Worm (Caenorhabditis elegans) whole organism, midembryonic: ENCODE results near the gene F47G3.1.

Source experiments
- T22C8.4 ChIP-seq: fragments of 200-800 bp; sonication (Bioruptor generic); IDR thresholded peaks from 2 replicates; pipeline ENCODE4 v1.3.6; 2022; ENCODE audit warnings: missing genetic modification characterization, missing compliant biosample characterization
- cog-1 ChIP-seq: sonication (generic microtip); optimal IDR thresholded peaks from 2 replicates; lab custom pipeline; 2016; ENCODE audit warnings: missing genetic modification characterization, missing compliant biosample characterization
- flt-1 ChIP-seq: fragments of 200-800 bp; sonication (Bioruptor generic); IDR thresholded peaks from 2 replicates; pipeline ENCODE4 v1.3.6; 2022; ENCODE audit warnings: missing genetic modification characterization, missing compliant biosample characterization
- klf-2 ChIP-seq: fragments of 200-800 bp; sonication (Bioruptor generic); conservative IDR thresholded peaks from 2 replicates; pipeline ENCODE4 v1.3.6; 2022; ENCODE audit warnings: missing genetic modification reagents, missing genetic modification characterization, missing compliant biosample characterization
- med-1 ChIP-seq: sonication (generic microtip); optimal IDR thresholded peaks from 2 replicates; lab custom pipeline; 2017; ENCODE audit warnings: missing genetic modification characterization, mild to moderate bottlenecking, missing compliant biosample characterization, antibody characterized with exemption, missing genetic modification reagents; ENCODE audit not compliant: insufficient read depth
- ref-1 ChIP-seq: fragments of 200-800 bp; sonication (Bioruptor generic); conservative IDR thresholded peaks from 2 replicates; pipeline ENCODE4 v1.3.6; 2022; ENCODE audit warnings: missing genetic modification reagents, missing genetic modification characterization, missing compliant biosample characterization
- tab-1 ChIP-seq: fragments of 200-800 bp; sonication (Bioruptor generic); IDR thresholded peaks from 2 replicates; pipeline ENCODE4 v1.3.6; 2022; ENCODE audit warnings: missing genetic modification characterization, missing compliant biosample characterization
- ztf-23 ChIP-seq: fragments of 200-800 bp; sonication (Bioruptor generic); IDR thresholded peaks from 2 replicates; pipeline ENCODE4 v1.3.6; 2022; ENCODE audit warnings: missing genetic modification reagents, missing genetic modification characterization, missing compliant biosample characterization
- ztf-29 ChIP-seq: fragments of 200-800 bp; sonication (Bioruptor generic); IDR thresholded peaks from 2 replicates; pipeline ENCODE4 v1.3.6; 2022; ENCODE audit warnings: missing genetic modification reagents, missing genetic modification characterization, missing compliant biosample characterization

Gene F47G3.1

ce11 chrX:2381282-2381681 lies 4.3 kb upstream of the F47G3.1 start, which contains the start of gene F47G3.4:
Gene F47G3.4 (plus strand): TSS chrX:2381582.
- TF ChIP-seq flt-1 (GFP tag; lab: Robert Waterston, UW) (no peak), cog-1 (no peak), med-1 (GFP tag; lab: Kevin White, UChicago) (no peak), ztf-23 (GFP tag; lab: Robert Waterston, UW) (no peak), ztf-29 (no peak), ref-1 (no peak), T22C8.4 (GFP tag; lab: Robert Waterston, UW) (no peak), tab-1 (no peak), klf-2 (GFP tag; lab: Robert Waterston, UW) (no peak)

- TF ChIP-seq ref-1: no peak
- no peak for TF ChIP-seq ztf-23 (GFP tag; lab: Robert Waterston, UW)
- TF ChIP-seq ztf-29: no peak
- TF ChIP-seq T22C8.4 (GFP tag; lab: Robert Waterston, UW): no peak
- TF ChIP-seq flt-1 (GFP tag; lab: Robert Waterston, UW): no peak
- TF ChIP-seq med-1 (GFP tag; lab: Kevin White, UChicago): no peak
- no peak for TF ChIP-seq tab-1
- TF ChIP-seq cog-1: no peak
- no peak for TF ChIP-seq klf-2 (GFP tag; lab: Robert Waterston, UW)
Measured at ce11 chrX:2382227-2382626, 3.3 kb upstream of the F47G3.1 start.

ce11 chrX:2386922-2387566 lies 1.5 kb downstream of the F47G3.1 start:
- no peak for TF ChIP-seq tab-1
- no peak for TF ChIP-seq med-1 (GFP tag; lab: Kevin White, UChicago)
- no peak for TF ChIP-seq T22C8.4 (GFP tag; lab: Robert Waterston, UW)
- TF ChIP-seq klf-2 (GFP tag; lab: Robert Waterston, UW): no peak
- TF ChIP-seq ztf-29: no peak

ce11 chrX:2394983-2395382 lies 9.4 kb downstream of the F47G3.1 start, which contains the start of gene C43H6.6:
Gene C43H6.6 (plus strand): TSS chrX:2395283.
- TF ChIP-seq ref-1 (no peak), flt-1 (GFP tag; lab: Robert Waterston, UW) (no peak), ztf-23 (GFP tag; lab: Robert Waterston, UW) (no peak), tab-1 (no peak), cog-1 (no peak), med-1 (GFP tag; lab: Kevin White, UChicago) (no peak), ztf-29 (no peak), T22C8.4 (GFP tag; lab: Robert Waterston, UW) (no peak)

- no peak for TF ChIP-seq ztf-23 (GFP tag; lab: Robert Waterston, UW)
- TF ChIP-seq med-1 (GFP tag; lab: Kevin White, UChicago): no peak
- TF ChIP-seq flt-1 (GFP tag; lab: Robert Waterston, UW): 0 out of 2 replicates have a peak, but pooled peaks have one; percentile 34
- TF ChIP-seq cog-1: peak; percentile 27
- TF ChIP-seq ref-1: no peak
- TF ChIP-seq ztf-29: no peak
- no peak for TF ChIP-seq T22C8.4 (GFP tag; lab: Robert Waterston, UW)
- no peak for TF ChIP-seq tab-1
Measured at ce11 chrX:2401883-2402282, 16.3 kb downstream of the F47G3.1 start, which contains the start of gene dhhc-9. Gene dhhc-9 (minus strand): TSS chrX:2402036.

ce11 chrX:2403724-2404123 lies 18.2 kb downstream of the F47G3.1 start, which contains the start of gene C43H6.4:
Gene C43H6.4 (plus strand): TSS chrX:2404024.
- TF ChIP-seq ztf-29 (no peak), med-1 (GFP tag; lab: Kevin White, UChicago) (no peak)

- TF ChIP-seq ztf-29: no peak
- no peak for TF ChIP-seq tab-1
- TF ChIP-seq med-1 (GFP tag; lab: Kevin White, UChicago): no peak
- TF ChIP-seq ztf-23 (GFP tag; lab: Robert Waterston, UW): no peak
- TF ChIP-seq cog-1: no peak
- no peak for TF ChIP-seq ref-1
- TF ChIP-seq klf-2 (GFP tag; lab: Robert Waterston, UW): no peak
- no peak for TF ChIP-seq T22C8.4 (GFP tag; lab: Robert Waterston, UW)
- no peak for TF ChIP-seq flt-1 (GFP tag; lab: Robert Waterston, UW)
Measured at ce11 chrX:2407167-2407566, 21.6 kb downstream of the F47G3.1 start, which contains the start of gene mtpn-1. Gene mtpn-1 (plus strand): TSS chrX:2407467.

- no peak for TF ChIP-seq flt-1 (GFP tag; lab: Robert Waterston, UW)
- TF ChIP-seq ztf-29: no peak
- no peak for TF ChIP-seq cog-1
- no peak for TF ChIP-seq med-1 (GFP tag; lab: Kevin White, UChicago)
- TF ChIP-seq klf-2 (GFP tag; lab: Robert Waterston, UW): no peak
- TF ChIP-seq T22C8.4 (GFP tag; lab: Robert Waterston, UW): no peak
- no peak for TF ChIP-seq ref-1
- TF ChIP-seq tab-1: no peak
- no peak for TF ChIP-seq ztf-23 (GFP tag; lab: Robert Waterston, UW)
Measured at ce11 chrX:2409243-2409741, 23.7 kb downstream of the F47G3.1 start, which contains the start of the genes C43H6.12 and trpp-12. Gene C43H6.12 (plus strand): TSS chrX:2409607. Gene trpp-12 (plus strand): TSS chrX:2409691.

ce11 chrX:2410978-2411377 lies 25.4 kb downstream of the F47G3.1 start:
- TF ChIP-seq ztf-23 (GFP tag; lab: Robert Waterston, UW) (no peak), cog-1 (no peak), ref-1 (no peak), flt-1 (GFP tag; lab: Robert Waterston, UW) (no peak), T22C8.4 (GFP tag; lab: Robert Waterston, UW) (no peak), tab-1 (no peak), ztf-29 (no peak), klf-2 (GFP tag; lab: Robert Waterston, UW) (no peak), med-1 (GFP tag; lab: Kevin White, UChicago) (no peak)

- TF ChIP-seq ref-1 (no peak), T22C8.4 (GFP tag; lab: Robert Waterston, UW) (no peak), tab-1 (no peak), flt-1 (GFP tag; lab: Robert Waterston, UW) (no peak), med-1 (GFP tag; lab: Kevin White, UChicago) (no peak), klf-2 (GFP tag; lab: Robert Waterston, UW) (no peak), ztf-29 (no peak), cog-1 (no peak), ztf-23 (GFP tag; lab: Robert Waterston, UW) (no peak)
Measured at ce11 chrX:2413277-2413676, 27.7 kb downstream of the F47G3.1 start, which contains the start of gene hlh-15. Gene hlh-15 (minus strand): TSS chrX:2413377.
